Worm (Caenorhabditis elegans): ENCODE data around the gene F58D12.1.
"Not testable (repeated sequence)": the region's sequence is repeated elsewhere in the genome, so short reads cannot be mapped to it uniquely, and the experiment has no call there.

DNA sequence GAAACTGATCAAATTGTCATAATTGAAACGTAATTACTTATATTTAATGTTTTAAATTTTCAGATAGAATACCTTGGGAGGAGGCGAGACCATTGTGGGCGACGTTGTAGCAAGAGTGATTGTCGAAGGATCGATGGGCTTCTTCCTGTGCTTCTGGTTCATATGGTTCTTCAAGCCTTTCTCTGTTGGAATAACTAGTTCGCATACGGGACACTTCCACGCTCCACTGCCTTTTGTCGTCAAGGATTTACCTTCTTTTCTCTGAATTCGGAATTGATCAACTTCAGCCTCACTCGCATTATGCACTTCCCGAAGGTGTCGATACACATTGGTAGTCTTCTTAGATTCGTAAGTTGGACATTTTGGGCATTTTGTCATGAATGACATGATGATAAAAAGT lies at the start of gene F58D12.1:
- TF ChIP-seq unc-62 (GFP tag; optimal IDR thresholded peaks at IDR 0.05); unc-55 (GFP tag; optimal IDR thresholded peaks at IDR 0.05); unc-39 (tag; optimal IDR thresholded peaks at IDR 0.05); ZK546.5 (tag; optimal IDR thresholded peaks at IDR 0.05); nhr-237 (tag; optimal IDR thresholded peaks at IDR 0.05); ztf-11 (tag; optimal IDR thresholded peaks at IDR 0.05): not testable (repeated sequence)
